Fruit fly (Drosophila melanogaster): ENCODE results near the gene SLIRP2.

DNA sequence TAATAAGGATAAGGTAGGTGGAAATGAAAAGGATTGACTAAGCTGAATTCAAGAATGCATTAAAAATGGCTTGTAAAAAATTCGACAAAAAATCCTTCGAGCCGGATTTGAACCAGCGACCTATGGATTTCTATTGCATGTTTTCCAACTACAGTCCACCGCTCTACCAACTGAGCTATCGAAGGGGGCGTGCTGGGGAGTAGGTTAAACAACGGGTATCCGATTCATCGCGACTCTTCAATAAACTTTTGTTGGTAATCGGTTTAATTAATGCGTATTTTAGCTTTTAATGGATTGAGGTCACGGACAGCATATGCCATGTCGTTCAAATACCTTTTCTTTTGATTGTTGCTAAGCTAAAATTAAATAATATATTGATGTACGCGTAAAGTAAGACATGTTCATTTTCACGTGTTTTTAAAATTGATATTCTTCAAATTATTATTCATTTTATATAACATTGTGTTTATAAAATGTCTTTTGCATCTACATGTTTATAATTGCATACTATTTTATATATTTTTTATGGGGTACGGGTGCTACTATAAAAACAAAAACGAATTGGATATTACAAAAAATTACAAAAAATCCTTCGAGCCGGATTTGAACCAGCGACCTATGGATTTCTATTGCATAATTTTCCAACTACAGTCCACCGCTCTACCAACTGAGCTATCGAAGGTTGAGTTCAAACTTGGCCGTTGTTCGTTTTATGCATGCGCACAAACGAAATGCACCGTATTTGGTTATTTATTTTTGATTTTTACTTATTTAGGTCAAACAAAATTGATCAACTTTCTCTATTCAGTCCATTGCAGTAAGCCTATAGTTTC is 17.4 kb downstream of the SLIRP2 start:
- TF ChIP-seq CG34367 (tag; optimal IDR thresholded peaks at IDR 0.05) (no peak), CG14655 (GFP tag; optimal IDR thresholded peaks at IDR 0.05) (no peak), CG32121 (GFP tag; IDR thresholded peaks at IDR 0.05) (no peak), CG13204 (GFP tag; optimal IDR thresholded peaks at IDR 0.05) (no peak), CG15710 (tag; optimal IDR thresholded peaks at IDR 0.05) (no peak), CG10348 (GFP tag; IDR thresholded peaks at IDR 0.05) (no peak), D1 (tag; optimal IDR thresholded peaks at IDR 0.05) (no peak), EcR (GFP tag; optimal IDR thresholded peaks at IDR 0.05) (peak; percentile 28), CG8159 (tag; optimal IDR thresholded peaks at IDR 0.05) (no peak), Snoo (tag; optimal IDR thresholded peaks at IDR 0.05) (no peak), CG4496 (GFP tag; IDR thresholded peaks at IDR 0.05) (no peak)
